Fruit fly (Drosophila melanogaster) whole organism, wandering third instar larva: ENCODE results near the gene sac.

Experiments used
- CG32264 ChIP-seq: fragments of 200-800 bp; sonication (Bioruptor generic); optimal IDR thresholded peaks from 2 replicates; lab custom pipeline; 2016; ENCODE audit warnings: missing biosample characterization, missing genetic modification characterization
- GATAd ChIP-seq: sonication (Bioruptor generic); optimal IDR thresholded peaks from 2 replicates; lab custom pipeline; 2016; ENCODE audit warnings: missing biosample characterization, missing genetic modification characterization
- Hnf4 ChIP-seq: fragments of 200-800 bp; sonication (Bioruptor generic); optimal IDR thresholded peaks from 2 replicates; lab custom pipeline; 2016; ENCODE audit warnings: missing biosample characterization, mild to moderate bottlenecking, missing genetic modification characterization
- Hr78 ChIP-seq: fragments of >200 bp; optimal IDR thresholded peaks from 2 replicates; lab custom pipeline; 2017; ENCODE audit warnings: missing biosample characterization, missing genetic modification characterization
- Sp1 ChIP-seq: fragments of 200-800 bp; sonication (Bioruptor generic); optimal IDR thresholded peaks from 3 replicates; lab custom pipeline; 2019; ENCODE audit warnings: missing biosample characterization, mild to moderate bottlenecking, missing genetic modification characterization, moderate library complexity
- h ChIP-seq: fragments of 200-800 bp; sonication (Bioruptor generic); optimal IDR thresholded peaks from 3 replicates; lab custom pipeline; 2016; ENCODE audit warnings: missing biosample characterization, mild to moderate bottlenecking, missing genetic modification characterization
- jim ChIP-seq: fragments of 175-275, 200-325 bp; sonication (Bioruptor generic); optimal IDR thresholded peaks from 2 replicates; lab custom pipeline; 2016; ENCODE audit warnings: missing biosample characterization, mild to moderate bottlenecking, missing genetic modification characterization
- pan ChIP-seq: fragments of >200 bp; optimal IDR thresholded peaks from 2 replicates; lab custom pipeline; 2017
- psq ChIP-seq: fragments of 200-800 bp; sonication (Bioruptor generic); optimal IDR thresholded peaks from 3 replicates; lab custom pipeline; 2017; ENCODE audit warnings: missing biosample characterization, mild to moderate bottlenecking, missing genetic modification characterization, moderate library complexity
- sage ChIP-seq: fragments of 200-800 bp; sonication (Bioruptor generic); optimal IDR thresholded peaks from 2 replicates; lab custom pipeline; 2016; ENCODE audit warnings: missing biosample characterization, mild to moderate bottlenecking, missing genetic modification characterization
- usp ChIP-seq: fragments of >200 bp; optimal IDR thresholded peaks from 2 replicates; lab custom pipeline; 2017; ENCODE audit warnings: missing biosample characterization, missing genetic modification characterization

DNA sequence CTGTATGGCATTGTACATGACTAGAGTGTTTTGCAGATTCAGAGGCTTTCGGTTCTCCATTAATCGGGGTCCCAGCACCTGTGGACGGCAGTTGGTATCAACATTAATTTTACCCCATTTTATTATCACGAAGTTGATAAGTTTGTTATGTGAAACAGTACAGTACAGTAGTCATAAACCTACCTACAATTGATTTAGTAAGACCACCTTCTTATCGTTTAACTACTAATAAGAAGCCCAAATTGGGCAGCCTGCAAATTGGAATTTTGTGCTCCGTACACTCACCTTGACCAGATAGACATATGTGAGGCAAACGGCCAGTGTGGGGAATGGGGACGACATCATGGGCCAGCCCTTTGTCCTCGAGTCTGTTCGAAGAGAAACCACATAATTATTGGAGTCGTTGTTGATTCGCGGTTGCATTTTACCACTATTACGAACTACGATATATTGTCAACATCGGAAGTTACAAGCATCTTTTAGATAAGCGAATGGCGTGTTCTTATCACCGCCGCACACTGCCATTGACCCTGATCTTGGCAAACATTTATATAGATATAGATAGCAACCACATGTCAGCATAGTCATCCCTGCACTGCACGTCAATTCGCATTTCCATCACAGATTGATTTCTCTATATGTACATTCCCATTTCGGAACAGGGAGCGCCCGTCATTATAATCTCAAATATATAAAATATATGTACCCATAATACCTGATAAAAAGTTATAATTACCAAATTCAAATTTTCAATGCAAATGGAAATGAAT is 34.0 kb upstream of the sac start:
- TF ChIP-seq psq (no peak), usp (GFP tag; lab: Kevin White, UChicago) (no peak), Hr78 (GFP tag; lab: Kevin White, UChicago) (no peak), Sp1 (GFP tag; lab: Kevin White, UChicago) (no peak), jim (GFP tag; lab: Kevin White, UChicago) (no peak), GATAd (GFP tag; lab: Kevin White, UChicago) (no peak), h (GFP tag; lab: Kevin White, UChicago) (no peak), CG32264 (GFP tag; lab: Kevin White, UChicago) (no peak), pan (lab: Kevin White, UChicago) (no peak), sage (GFP tag; lab: Kevin White, UChicago) (no peak), Hnf4 (GFP tag; lab: Kevin White, UChicago) (no peak)
